Worm (Caenorhabditis elegans): ENCODE data around the gene fbxb-77.

The fbxb-77 gene

ce11 chrIV:4751814-4752213, 4.1 kb downstream of the fbxb-77 start, which contains the start of gene Y17G9B.4:
Gene Y17G9B.4 (plus strand): TSS chrIV:4752119.
- TF ChIP-seq lsy-12 (tag; optimal IDR thresholded peaks at IDR 0.05), result no peak
- no peak for TF ChIP-seq unc-39 (tag; optimal IDR thresholded peaks at IDR 0.05)
- no peak for TF ChIP-seq unc-62 (GFP tag; optimal IDR thresholded peaks at IDR 0.05)
- no peak for TF ChIP-seq elt-1 (tag; optimal IDR thresholded peaks at IDR 0.05)
- TF ChIP-seq eor-1 (tag; optimal IDR thresholded peaks at IDR 0.05), result no peak
- TF ChIP-seq fkh-10 (GFP tag; optimal IDR thresholded peaks at IDR 0.05), result no peak
- no peak for TF ChIP-seq daf-12 (tag; optimal IDR thresholded peaks at IDR 0.05)
- TF ChIP-seq nhr-237 (tag; optimal IDR thresholded peaks at IDR 0.05), result no peak
- no peak for TF ChIP-seq nhr-12 (tag; optimal IDR thresholded peaks at IDR 0.05)
- no peak for TF ChIP-seq hmg-11 (tag; optimal IDR thresholded peaks at IDR 0.05)
- no peak for TF ChIP-seq ztf-4 (tag; optimal IDR thresholded peaks at IDR 0.05)
- no peak for TF ChIP-seq ceh-16 (tag; optimal IDR thresholded peaks at IDR 0.05)
- TF ChIP-seq aly-2 (tag; optimal IDR thresholded peaks at IDR 0.05), result no peak
- TF ChIP-seq mdl-1 (tag; optimal IDR thresholded peaks at IDR 0.05), result no peak

ce11 chrIV:4749728-4750278, 6.2 kb downstream of the fbxb-77 start, which contains the start of the genes rpl-20 and Y17G9B.5:
Gene rpl-20 (minus strand): TSS chrIV:4749778.
Gene Y17G9B.5 (plus strand): TSS chrIV:4750240.
- TF ChIP-seq ceh-9 (tag; optimal IDR thresholded peaks at IDR 0.05) (no peak), unc-62 (GFP tag; optimal IDR thresholded peaks at IDR 0.05) (peak; percentile 97), eor-1 (tag; optimal IDR thresholded peaks at IDR 0.05) (no peak), skn-1 (tag; optimal IDR thresholded peaks at IDR 0.05) (peak; percentile 97), ztf-4 (tag; optimal IDR thresholded peaks at IDR 0.05) (peak; percentile 97), elt-3 (tag; optimal IDR thresholded peaks at IDR 0.05) (peak; percentile 94 to 97 (median 94)), unc-39 (tag; optimal IDR thresholded peaks at IDR 0.05) (peak; percentile 42), nhr-28 (tag; optimal IDR thresholded peaks at IDR 0.05) (peak; percentile 98), ceh-28 (tag; optimal IDR thresholded peaks at IDR 0.05) (peak; percentile 98), lin-39 (tag; optimal IDR thresholded peaks at IDR 0.05) (peak; percentile 99), nhr-23 (tag; optimal IDR thresholded peaks at IDR 0.05) (peak; percentile 100), fkh-2 (tag; optimal IDR thresholded peaks at IDR 0.05) (peak; percentile 83), nhr-43 (tag; optimal IDR thresholded peaks at IDR 0.05; ENCODE audit: poor library complexity, severe bottlenecking) (peak; percentile 99), nhr-77 (tag; optimal IDR thresholded peaks at IDR 0.05) (peak; percentile 97), nhr-76 (tag; optimal IDR thresholded peaks at IDR 0.05) (peak; percentile 90), fkh-10 (GFP tag; optimal IDR thresholded peaks at IDR 0.05) (peak; percentile 100), lin-15B (tag; optimal IDR thresholded peaks at IDR 0.05) (peak; percentile 100), nhr-11 (tag; optimal IDR thresholded peaks at IDR 0.05) (peak; percentile 98), mdl-1 (tag; optimal IDR thresholded peaks at IDR 0.05) (peak; percentile 31), jun-1 (tag; optimal IDR thresholded peaks at IDR 0.05) (peak; percentile 99), lsy-12 (tag; optimal IDR thresholded peaks at IDR 0.05) (peak; percentile 100), R02D3.7 (tag; optimal IDR thresholded peaks at IDR 0.05) (peak; percentile 100), nfya-1 (tag; optimal IDR thresholded peaks at IDR 0.05; ENCODE audit: insufficient read depth) (peak; percentile 100), zag-1 (tag; optimal IDR thresholded peaks at IDR 0.05) (peak; percentile 87), pqm-1 (tag; optimal IDR thresholded peaks at IDR 0.05) (peak; percentile 100), sea-2 (GFP tag; optimal IDR thresholded peaks at IDR 0.05) (peak; percentile 85), nhr-25 (tag; optimal IDR thresholded peaks at IDR 0.05) (peak; percentile 100), elt-2 (tag; optimal IDR thresholded peaks at IDR 0.05) (peak; percentile 98), elt-1 (tag; optimal IDR thresholded peaks at IDR 0.05) (peak; percentile 97), hmg-11 (tag; optimal IDR thresholded peaks at IDR 0.05) (peak; percentile 100), pha-4 (tag; optimal IDR thresholded peaks at IDR 0.05) (peak; percentile 100), nhr-237 (tag; optimal IDR thresholded peaks at IDR 0.05) (peak; percentile 39), nhr-12 (tag; optimal IDR thresholded peaks at IDR 0.05) (no peak), ceh-16 (tag; optimal IDR thresholded peaks at IDR 0.05) (peak; percentile 60), mml-1 (tag; optimal IDR thresholded peaks at IDR 0.05) (no peak), ama-1 (optimal IDR thresholded peaks at IDR 0.05) (peak; percentile 91), fos-1 (tag; optimal IDR thresholded peaks at IDR 0.05) (peak; percentile 94), egl-27 (tag; optimal IDR thresholded peaks at IDR 0.05) (peak; percentile 94), ZK546.5 (tag; optimal IDR thresholded peaks at IDR 0.05) (peak; percentile 83), egl-5 (tag; optimal IDR thresholded peaks at IDR 0.05) (peak; percentile 98), nhr-67 (tag; optimal IDR thresholded peaks at IDR 0.05) (peak; percentile 67), ztf-11 (tag; optimal IDR thresholded peaks at IDR 0.05) (peak; percentile 64), daf-12 (tag; optimal IDR thresholded peaks at IDR 0.05) (peak; percentile 87), aly-2 (tag; optimal IDR thresholded peaks at IDR 0.05) (peak; percentile 97), ceh-82 (tag; optimal IDR thresholded peaks at IDR 0.05) (peak; percentile 98), tbx-2 (tag; optimal IDR thresholded peaks at IDR 0.05) (peak; percentile 98), snpc-4 (tag; optimal IDR thresholded peaks at IDR 0.05) (peak; percentile 98)
